Worm (Caenorhabditis elegans): Measurements from ENCODE around the gene K11D12.8.

DNA sequence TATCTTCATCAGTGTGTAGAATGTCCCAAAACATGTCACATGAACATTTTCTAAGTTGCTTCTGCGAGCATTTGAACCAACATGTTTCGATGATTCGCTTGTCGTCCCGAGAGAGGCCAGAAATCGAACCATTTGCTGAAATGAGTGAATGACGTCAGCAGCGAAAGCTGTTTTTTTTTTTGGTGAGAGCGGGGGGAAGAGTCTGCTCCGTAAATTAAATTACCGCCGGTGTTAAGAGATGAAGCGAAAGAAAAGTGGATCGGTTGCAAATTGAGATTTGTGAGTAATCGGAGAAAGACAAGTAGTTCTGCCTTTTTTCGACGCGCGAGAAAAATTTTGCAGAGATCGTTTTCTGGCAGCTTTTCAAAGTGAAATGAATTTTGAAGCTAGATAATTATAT is 47.5 kb upstream of the K11D12.8 start:
- TF ChIP-seq ces-1 (GFP tag; optimal IDR thresholded peaks at IDR 0.05): no peak
- no peak for TF ChIP-seq nhr-28 (tag; optimal IDR thresholded peaks at IDR 0.05)
